Worm (Caenorhabditis elegans) whole organism, mixed stage, embryonic: ENCODE data around the gene T26E4.7.
"Not testable (repeated sequence)": the region's sequence is repeated elsewhere in the genome, so short reads cannot be mapped to it uniquely, and the experiment has no call there.

ENCODE experiments used
- ces-1 ChIP-seq: fragments of 150-350 bp; optimal IDR thresholded peaks from 2 replicates; lab custom pipeline; 2014; ENCODE audit warnings: missing biosample characterization, missing genetic modification reagents, missing genetic modification characterization
- drap-1 ChIP-seq: fragments of 200-800 bp; sonication (Bioruptor generic); optimal IDR thresholded peaks from 3 replicates; lab custom pipeline; 2018; ENCODE audit warnings: mild to moderate bottlenecking, missing genetic modification characterization, missing compliant biosample characterization
- hlh-1 ChIP-seq: fragments of 150-350 bp; optimal IDR thresholded peaks from 2 replicates; lab custom pipeline; 2014; ENCODE audit warnings: missing biosample characterization, missing genetic modification reagents, missing genetic modification characterization
- nhr-12 ChIP-seq: fragments of 150-350 bp; optimal IDR thresholded peaks from 2 replicates; lab custom pipeline; 2014; ENCODE audit warnings: missing biosample characterization, missing genetic modification characterization
- nhr-2 ChIP-seq: fragments of 150-350 bp; optimal IDR thresholded peaks from 2 replicates; lab custom pipeline; 2014; ENCODE audit warnings: missing biosample characterization, missing genetic modification characterization
- snpc-4 ChIP-seq: fragments of 150-350 bp; optimal IDR thresholded peaks from 2 replicates; lab custom pipeline; 2014; ENCODE audit warnings: missing biosample characterization, missing genetic modification characterization

ce11 chrV:15752941-15753340 lies 40.4 kb upstream of the T26E4.7 start, which contains the start of gene str-5:
- not testable (repeated sequence) for TF ChIP-seq nhr-2; hlh-1 (tag; lab: Kevin White, UChicago); snpc-4 (tag; lab: Kevin White, UChicago); ces-1 (GFP tag; lab: Kevin White, UChicago); drap-1 (GFP tag; lab: Kevin White, UChicago); nhr-12 (tag; lab: Kevin White, UChicago)
